Fruit fly (Drosophila melanogaster) whole organism, prepupa: ENCODE measurements around the gene CG33927.

Experiments used
- CG11294 ChIP-seq: fragments of 200-800 bp; sonication (Bioruptor generic); IDR thresholded peaks from 2 replicates; pipeline ENCODE4 v1.3.6; 2022; ENCODE audit warnings: missing biosample characterization, missing genetic modification characterization
- CG6792 ChIP-seq: fragments of 200-800 bp; sonication (Bioruptor generic); optimal IDR thresholded peaks from 3 replicates; lab custom pipeline; 2016; ENCODE audit warnings: missing biosample characterization, missing genetic modification characterization
- Hr39 ChIP-seq: fragments of 200-800 bp; sonication (Bioruptor generic); optimal IDR thresholded peaks from 2 replicates; lab custom pipeline; 2016; ENCODE audit warnings: missing biosample characterization, missing genetic modification characterization

DNA sequence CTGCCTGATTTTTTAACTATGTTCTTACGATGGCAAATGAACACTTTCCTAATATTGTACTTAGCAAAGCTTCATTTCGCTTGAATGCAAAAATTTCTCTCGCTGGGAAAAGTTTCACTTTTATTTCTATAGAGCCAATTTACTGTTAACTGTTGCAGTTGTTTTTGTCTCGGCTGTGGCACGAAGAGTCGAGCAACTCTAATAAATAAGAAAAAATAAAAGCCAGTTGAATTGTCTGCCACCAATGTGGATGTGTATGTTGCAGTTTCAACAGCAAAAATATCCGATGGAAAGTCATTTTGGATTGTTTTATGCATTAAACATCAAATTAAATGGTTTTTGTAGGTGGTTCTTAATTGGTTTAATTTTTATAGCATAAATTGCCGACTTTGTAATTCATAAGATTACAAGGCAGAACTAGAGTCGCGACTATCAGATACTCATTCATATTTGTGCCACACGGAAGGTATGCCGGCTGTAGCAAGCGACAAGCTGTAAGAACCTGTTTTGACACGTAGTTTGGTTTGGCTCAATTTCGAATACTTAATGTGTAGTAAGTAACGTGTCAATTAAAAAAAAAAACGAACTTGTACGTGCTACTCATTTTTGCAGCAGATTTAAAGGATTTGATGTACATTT lies 24.3 kb downstream of the CG33927 start:
- TF ChIP-seq CG6792 (GFP tag; lab: Kevin White, UChicago) = no peak
- no peak for TF ChIP-seq Hr39 (GFP tag; lab: Kevin White, UChicago)
- no peak for TF ChIP-seq CG11294 (GFP tag; lab: Robert Waterston, UW)
